Fruit fly (Drosophila melanogaster) whole organism, wandering third instar larva: Measurements from ENCODE around the gene CG18731.

Experiments
- Abd-B ChIP-seq: fragments of >200 bp; optimal IDR thresholded peaks from 2 replicates; lab custom pipeline; 2017; ENCODE audit warnings: missing biosample characterization, missing genetic modification characterization
- CG32264 ChIP-seq: fragments of 200-800 bp; sonication (Bioruptor generic); optimal IDR thresholded peaks from 2 replicates; lab custom pipeline; 2016; ENCODE audit warnings: missing biosample characterization, missing genetic modification characterization
- CG9705 ChIP-seq: fragments of 200-800 bp; sonication (Bioruptor generic); optimal IDR thresholded peaks from 2 replicates; lab custom pipeline; 2018; ENCODE audit warnings: missing biosample characterization, mild to moderate bottlenecking, missing genetic modification characterization
- CrebA ChIP-seq: fragments of 200-800 bp; sonication (Bioruptor generic); optimal IDR thresholded peaks from 2 replicates; lab custom pipeline; 2016; ENCODE audit warnings: missing biosample characterization, mild to moderate bottlenecking, missing genetic modification characterization, borderline replicate concordance
- Dfd ChIP-seq: fragments of >200 bp; optimal IDR thresholded peaks from 2 replicates; lab custom pipeline; 2017; ENCODE audit warnings: missing biosample characterization, missing genetic modification characterization
- Dif ChIP-seq: fragments of 200-275, 200-300 bp; sonication (Bioruptor generic); optimal IDR thresholded peaks from 2 replicates; lab custom pipeline; 2018; ENCODE audit warnings: missing biosample characterization, missing genetic modification characterization; ENCODE audit not compliant: partially characterized antibody
- GATAd ChIP-seq: sonication (Bioruptor generic); optimal IDR thresholded peaks from 2 replicates; lab custom pipeline; 2016; ENCODE audit warnings: missing biosample characterization, missing genetic modification characterization
- HLH106 ChIP-seq: fragments of 200-800 bp; optimal IDR thresholded peaks from 3 replicates; lab custom pipeline; 2019; ENCODE audit warnings: missing biosample characterization, mild to moderate bottlenecking, missing genetic modification characterization, moderate library complexity
- Hnf4 ChIP-seq: fragments of 200-800 bp; sonication (Bioruptor generic); optimal IDR thresholded peaks from 2 replicates; lab custom pipeline; 2016; ENCODE audit warnings: missing biosample characterization, mild to moderate bottlenecking, missing genetic modification characterization
- Hr78 ChIP-seq: fragments of >200 bp; optimal IDR thresholded peaks from 2 replicates; lab custom pipeline; 2017; ENCODE audit warnings: missing biosample characterization, missing genetic modification characterization
- Hr83 ChIP-seq: fragments of 200-300 bp; sonication (Bioruptor generic); optimal IDR thresholded peaks from 2 replicates; lab custom pipeline; 2016; ENCODE audit warnings: missing biosample characterization, mild to moderate bottlenecking, missing genetic modification characterization, moderate library complexity; ENCODE audit not compliant: poor library complexity, severe bottlenecking
- Jra ChIP-seq: sonication (Bioruptor generic); optimal IDR thresholded peaks from 2 replicates; lab custom pipeline; 2016; ENCODE audit warnings: missing biosample characterization, missing genetic modification characterization
- Mio ChIP-seq: sonication (Bioruptor generic); optimal IDR thresholded peaks from 2 replicates; lab custom pipeline; 2016; ENCODE audit warnings: missing biosample characterization, missing genetic modification characterization
- Myc ChIP-seq: fragments of >200 bp; optimal IDR thresholded peaks from 2 replicates; lab custom pipeline; 2017
- N ChIP-seq: fragments of >200 bp; optimal IDR thresholded peaks from 2 replicates; lab custom pipeline; 2018; ENCODE audit warnings: missing biosample characterization, missing external identifiers, missing genetic modification characterization
- OdsH ChIP-seq: fragments of 200-800 bp; sonication (Bioruptor generic); optimal IDR thresholded peaks from 2 replicates; lab custom pipeline; 2016; ENCODE audit warnings: missing biosample characterization, mild to moderate bottlenecking, missing genetic modification characterization
- Rel ChIP-seq, 2 experiments: fragments of 200-800 bp; sonication (Bioruptor generic) in 1 of 2; optimal IDR thresholded peaks; 2 replicates in 1 of 2; 3 replicates in 1 of 2; lab custom pipeline; 2016 to 2019; ENCODE audit warnings: mild to moderate bottlenecking in 2 of 2, missing biosample characterization in 2 of 2, missing genetic modification characterization in 2 of 2, moderate library complexity in 1 of 2
- Sp1 ChIP-seq: fragments of 200-800 bp; sonication (Bioruptor generic); optimal IDR thresholded peaks from 3 replicates; lab custom pipeline; 2019; ENCODE audit warnings: missing biosample characterization, mild to moderate bottlenecking, missing genetic modification characterization, moderate library complexity
- Vsx2 ChIP-seq: fragments of 200-300, 225-300 bp; sonication (Bioruptor generic); optimal IDR thresholded peaks from 2 replicates; lab custom pipeline; 2018; ENCODE audit warnings: missing biosample characterization, missing genetic modification characterization; ENCODE audit not compliant: partially characterized antibody
- br ChIP-seq: fragments of 200-800 bp; sonication (Bioruptor generic); optimal IDR thresholded peaks from 2 replicates; lab custom pipeline; 2016; ENCODE audit warnings: missing biosample characterization, missing genetic modification characterization
- brk ChIP-seq: fragments of 200-800 bp; sonication (Bioruptor generic); optimal IDR thresholded peaks from 2 replicates; lab custom pipeline; 2016; ENCODE audit warnings: missing biosample characterization, mild to moderate bottlenecking, missing genetic modification characterization
- dl ChIP-seq, 2 experiments: fragments of 175-275, 200-275 bp in 1 of 2; fragments of 200-275 bp in 1 of 2; sonication (Bioruptor generic); optimal IDR thresholded peaks; lab custom pipeline; 2018; ENCODE audit warnings: mild to moderate bottlenecking in 2 of 2, missing biosample characterization in 2 of 2, missing genetic modification characterization in 2 of 2, moderate library complexity in 2 of 2; ENCODE audit not compliant: partially characterized antibody in 2 of 2, insufficient read depth in 1 of 2
- dmrt93B ChIP-seq: fragments of 200-800 bp; sonication (Bioruptor generic); optimal IDR thresholded peaks from 2 replicates; lab custom pipeline; 2018; ENCODE audit warnings: missing biosample characterization, mild to moderate bottlenecking, missing genetic modification characterization
- dsf ChIP-seq: sonication (Bioruptor generic); optimal IDR thresholded peaks from 2 replicates; lab custom pipeline; 2016; ENCODE audit warnings: missing biosample characterization, missing genetic modification characterization, borderline replicate concordance
- ey ChIP-seq: fragments of 200-800 bp; sonication (Bioruptor generic); optimal IDR thresholded peaks from 2 replicates; lab custom pipeline; 2016; ENCODE audit warnings: missing biosample characterization, missing genetic modification characterization
- foxo ChIP-seq, 2 experiments: fragments of 200-800 bp; sonication (Bioruptor generic); optimal IDR thresholded peaks; 2 replicates in 1 of 2; 3 replicates in 1 of 2; lab custom pipeline; 2016 to 2017; ENCODE audit warnings: missing biosample characterization in 2 of 2, missing genetic modification characterization in 2 of 2
- fru ChIP-seq: fragments of 200-800 bp; sonication (Bioruptor generic); optimal IDR thresholded peaks from 3 replicates; lab custom pipeline; 2016; ENCODE audit warnings: missing biosample characterization, mild to moderate bottlenecking, missing genetic modification characterization
- h ChIP-seq: fragments of 200-800 bp; sonication (Bioruptor generic); optimal IDR thresholded peaks from 3 replicates; lab custom pipeline; 2016; ENCODE audit warnings: missing biosample characterization, mild to moderate bottlenecking, missing genetic modification characterization
- jim ChIP-seq: fragments of 175-275, 200-325 bp; sonication (Bioruptor generic); optimal IDR thresholded peaks from 2 replicates; lab custom pipeline; 2016; ENCODE audit warnings: missing biosample characterization, mild to moderate bottlenecking, missing genetic modification characterization
- lola ChIP-seq: fragments of >200 bp; optimal IDR thresholded peaks from 2 replicates; lab custom pipeline; 2017; ENCODE audit warnings: missing biosample characterization, missing genetic modification characterization
- pan ChIP-seq: fragments of >200 bp; optimal IDR thresholded peaks from 2 replicates; lab custom pipeline; 2017
- psq ChIP-seq: fragments of 200-800 bp; sonication (Bioruptor generic); optimal IDR thresholded peaks from 3 replicates; lab custom pipeline; 2017; ENCODE audit warnings: missing biosample characterization, mild to moderate bottlenecking, missing genetic modification characterization, moderate library complexity
- rgr ChIP-seq: fragments of 200-800 bp; sonication (Bioruptor generic); optimal IDR thresholded peaks from 3 replicates; lab custom pipeline; 2016; ENCODE audit warnings: missing biosample characterization, mild to moderate bottlenecking, missing genetic modification characterization
- sage ChIP-seq: fragments of 200-800 bp; sonication (Bioruptor generic); optimal IDR thresholded peaks from 2 replicates; lab custom pipeline; 2016; ENCODE audit warnings: missing biosample characterization, mild to moderate bottlenecking, missing genetic modification characterization
- sv ChIP-seq: fragments of 200-800 bp; sonication (Bioruptor generic); optimal IDR thresholded peaks from 3 replicates; lab custom pipeline; 2016; ENCODE audit warnings: missing biosample characterization, missing genetic modification characterization
- tai ChIP-seq: sonication (Bioruptor generic); optimal IDR thresholded peaks from 2 replicates; lab custom pipeline; 2016; ENCODE audit warnings: missing biosample characterization, missing genetic modification characterization
- usp ChIP-seq: fragments of >200 bp; optimal IDR thresholded peaks from 2 replicates; lab custom pipeline; 2017; ENCODE audit warnings: missing biosample characterization, missing genetic modification characterization
- woc ChIP-seq: sonication (Bioruptor generic); optimal IDR thresholded peaks from 2 replicates; lab custom pipeline; 2016; ENCODE audit warnings: missing biosample characterization, mild to moderate bottlenecking, missing genetic modification characterization

CG18731 gene

DNA sequence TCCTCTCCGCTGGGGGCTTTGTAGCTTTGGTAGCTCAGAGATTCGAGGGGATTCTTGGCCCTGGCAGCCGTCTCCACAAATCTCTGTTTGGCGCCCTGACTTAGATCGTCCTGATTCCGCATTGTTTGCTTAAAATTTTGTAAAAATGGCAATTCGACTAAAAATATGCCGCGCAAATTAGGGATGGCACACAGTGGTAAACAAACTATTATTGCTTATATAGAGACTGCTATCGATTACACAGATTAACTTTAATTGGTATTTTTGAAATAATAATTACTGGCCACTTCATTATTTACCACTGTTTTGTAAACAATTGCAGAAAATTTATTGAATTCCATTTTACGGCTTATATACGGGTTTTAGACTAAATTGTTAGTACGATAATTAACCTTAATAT lies at the start of gene CG18731, which contains the start of gene Naa40:
Gene CG18731 (plus strand): TSS at position 283 of the 400 bp plus-strand sequence.
Gene Naa40 (minus strand): TSS at position 206 of the 400 bp plus-strand sequence.
- TF ChIP-seq Mio: no peak
- TF ChIP-seq CrebA: no peak
- no peak for TF ChIP-seq dl (GFP tag; optimal IDR thresholded peaks at IDR 0.05; lab: Kevin White, UChicago; ENCODE audit: insufficient read depth in 1 of 2, partially characterized antibody in 2 of 2)
- TF ChIP-seq, all 38 proteins: peak for 0

DNA sequence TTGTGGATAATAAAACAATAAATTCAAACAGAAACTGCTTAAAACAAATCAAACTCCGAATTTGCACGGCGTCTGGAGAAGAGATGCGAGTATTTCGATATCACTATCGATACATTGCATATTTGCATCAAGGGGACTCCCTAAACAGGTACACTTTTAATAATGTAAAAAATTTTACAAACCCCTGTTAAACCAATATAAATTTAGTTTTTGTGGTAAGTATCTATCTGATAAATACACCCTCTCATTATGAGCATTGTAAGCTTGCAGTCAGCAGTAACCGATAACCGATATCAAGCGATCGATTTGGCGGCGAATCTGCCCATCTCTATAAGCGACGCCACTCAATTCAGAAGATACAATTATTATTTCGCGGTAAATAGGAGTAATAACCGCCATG lies 49.5 kb upstream of the CG18731 start, which contains the start of the genes Bub3 and Cap-D2:
Gene Bub3 (minus strand): TSS at position 89 of the 400 bp plus-strand sequence.
Gene Cap-D2 (plus strand): TSS at position 319 of the 400 bp plus-strand sequence.
- TF ChIP-seq brk (GFP tag; lab: Kevin White, UChicago): no peak
- no peak for TF ChIP-seq dsf (GFP tag; lab: Kevin White, UChicago)
- TF ChIP-seq psq (GFP tag; lab: Kevin White, UChicago): peak; percentile 25
- TF ChIP-seq Sp1: peak; percentile 59
- TF ChIP-seq h: peak; percentile 83
- peak in 1 of 2 experiments; percentile 77 for TF ChIP-seq foxo (GFP tag; optimal IDR thresholded peaks at IDR 0.05; lab: Kevin White, UChicago)
- no peak for TF ChIP-seq Hr78 (GFP tag; lab: Kevin White, UChicago)
- no peak for TF ChIP-seq woc
- TF ChIP-seq Rel (GFP tag; optimal IDR thresholded peaks at IDR 0.05; lab: Kevin White, UChicago): no peak
- peak; percentile 19 for TF ChIP-seq Rel (tag; optimal IDR thresholded peaks at IDR 0.05; lab: Kevin White, UChicago)
- no peak for TF ChIP-seq Dif
- TF ChIP-seq CG32264 (GFP tag; lab: Kevin White, UChicago): no peak
- no peak for TF ChIP-seq CrebA
- TF ChIP-seq rgr (GFP tag; lab: Kevin White, UChicago): peak; percentile 69
- no peak for TF ChIP-seq Hnf4 (GFP tag; lab: Kevin White, UChicago)
- TF ChIP-seq dmrt93B: peak; percentile 35
- TF ChIP-seq N (GFP tag; lab: Kevin White, UChicago): no peak
- TF ChIP-seq Jra (GFP tag; lab: Kevin White, UChicago): no peak
- no peak for TF ChIP-seq pan (lab: Kevin White, UChicago)
- TF ChIP-seq Vsx2 (GFP tag; lab: Kevin White, UChicago): no peak
- TF ChIP-seq sv (GFP tag; lab: Kevin White, UChicago): peak; percentile 61
- TF ChIP-seq Abd-B (GFP tag; lab: Kevin White, UChicago): no peak
- TF ChIP-seq tai (GFP tag; lab: Kevin White, UChicago): no peak
- TF ChIP-seq OdsH: peak; percentile 41
- TF ChIP-seq Dfd (GFP tag; lab: Kevin White, UChicago): no peak
- TF ChIP-seq dl (GFP tag; optimal IDR thresholded peaks at IDR 0.05; lab: Kevin White, UChicago; ENCODE audit: insufficient read depth in 1 of 2, partially characterized antibody in 2 of 2): no peak
- TF ChIP-seq HLH106: peak; percentile 55
- peak; percentile 63 for TF ChIP-seq br (GFP tag; lab: Kevin White, UChicago)
- TF ChIP-seq fru (GFP tag; lab: Kevin White, UChicago): peak; percentile 71
- no peak for TF ChIP-seq usp (GFP tag; lab: Kevin White, UChicago)
- no peak for TF ChIP-seq Hr83 (GFP tag; lab: Kevin White, UChicago)
- peak; percentile 70 for TF ChIP-seq ey (GFP tag; lab: Kevin White, UChicago)
- no peak for TF ChIP-seq jim (GFP tag; lab: Kevin White, UChicago)
- TF ChIP-seq Myc (lab: Kevin White, UChicago): peak; percentile 28
- TF ChIP-seq sage (GFP tag; lab: Kevin White, UChicago): no peak
- no peak for TF ChIP-seq GATAd (GFP tag; lab: Kevin White, UChicago)
- no peak for TF ChIP-seq lola (GFP tag; lab: Kevin White, UChicago)
- no peak for TF ChIP-seq CG9705
- TF ChIP-seq Mio: no peak

DNA sequence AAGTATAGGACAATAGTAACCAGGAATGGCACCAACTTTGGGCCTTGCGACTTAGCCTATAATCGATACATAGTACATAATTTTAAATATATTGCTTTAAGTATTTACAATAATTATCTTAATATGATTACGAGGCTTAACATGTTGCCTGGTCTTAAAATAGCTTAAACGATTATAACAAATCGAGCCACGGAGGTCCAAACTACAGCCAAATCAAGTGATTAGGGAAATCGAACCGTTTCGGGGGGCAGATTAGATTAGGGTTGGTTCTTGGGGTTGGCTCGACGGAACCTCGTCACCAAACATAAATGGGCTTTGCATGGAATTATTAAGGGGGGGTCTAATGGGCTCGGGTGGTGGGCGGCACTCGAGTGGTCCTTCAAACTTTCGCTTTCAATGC lies 43.6 kb upstream of the CG18731 start:
- no peak for TF ChIP-seq tai (GFP tag; lab: Kevin White, UChicago)
- TF ChIP-seq Sp1: no peak
- no peak for TF ChIP-seq N (GFP tag; lab: Kevin White, UChicago)
- no peak for TF ChIP-seq Hnf4 (GFP tag; lab: Kevin White, UChicago)
- TF ChIP-seq dl (GFP tag; optimal IDR thresholded peaks at IDR 0.05; lab: Kevin White, UChicago; ENCODE audit: insufficient read depth in 1 of 2, partially characterized antibody in 2 of 2): no peak
- TF ChIP-seq Hr83 (GFP tag; lab: Kevin White, UChicago): no peak
- TF ChIP-seq fru (GFP tag; lab: Kevin White, UChicago): no peak
- TF ChIP-seq br (GFP tag; lab: Kevin White, UChicago): no peak
- no peak for TF ChIP-seq Abd-B (GFP tag; lab: Kevin White, UChicago)
- no peak for TF ChIP-seq dsf (GFP tag; lab: Kevin White, UChicago)
- no peak for TF ChIP-seq Vsx2 (GFP tag; lab: Kevin White, UChicago)
- no peak for TF ChIP-seq sv (GFP tag; lab: Kevin White, UChicago)
- no peak for TF ChIP-seq psq (GFP tag; lab: Kevin White, UChicago)
- TF ChIP-seq lola (GFP tag; lab: Kevin White, UChicago): no peak
- TF ChIP-seq usp (GFP tag; lab: Kevin White, UChicago): no peak
- TF ChIP-seq CG9705: no peak
- TF ChIP-seq Jra (GFP tag; lab: Kevin White, UChicago): no peak
